Fruit fly (Drosophila melanogaster) whole organism, prepupa: ENCODE results near the gene CG10237.

Source experiments
- CG11294 ChIP-seq: fragments of 200-800 bp; sonication (Bioruptor generic); IDR thresholded peaks from 2 replicates; pipeline ENCODE4 v1.3.6; 2022; ENCODE audit warnings: missing biosample characterization, missing genetic modification characterization
- esn ChIP-seq: fragments of 200-800 bp; sonication (Bioruptor generic); optimal IDR thresholded peaks from 2 replicates; lab custom pipeline; 2016; ENCODE audit warnings: missing biosample characterization, mild to moderate bottlenecking, missing genetic modification characterization, moderate library complexity
- fd85E ChIP-seq: fragments of 200-800 bp; sonication (Bioruptor generic); optimal IDR thresholded peaks from 3 replicates; lab custom pipeline; 2016; ENCODE audit warnings: missing biosample characterization, missing genetic modification characterization
- net ChIP-seq: fragments of 200-800 bp; sonication (Bioruptor generic); optimal IDR thresholded peaks from 3 replicates; lab custom pipeline; 2016; ENCODE audit warnings: missing biosample characterization, missing genetic modification characterization
- svp ChIP-seq: fragments of 200-800 bp; sonication (Bioruptor generic); peaks from one replicate; lab custom pipeline; 2016; ENCODE audit warnings: missing biosample characterization, missing genetic modification characterization

DNA sequence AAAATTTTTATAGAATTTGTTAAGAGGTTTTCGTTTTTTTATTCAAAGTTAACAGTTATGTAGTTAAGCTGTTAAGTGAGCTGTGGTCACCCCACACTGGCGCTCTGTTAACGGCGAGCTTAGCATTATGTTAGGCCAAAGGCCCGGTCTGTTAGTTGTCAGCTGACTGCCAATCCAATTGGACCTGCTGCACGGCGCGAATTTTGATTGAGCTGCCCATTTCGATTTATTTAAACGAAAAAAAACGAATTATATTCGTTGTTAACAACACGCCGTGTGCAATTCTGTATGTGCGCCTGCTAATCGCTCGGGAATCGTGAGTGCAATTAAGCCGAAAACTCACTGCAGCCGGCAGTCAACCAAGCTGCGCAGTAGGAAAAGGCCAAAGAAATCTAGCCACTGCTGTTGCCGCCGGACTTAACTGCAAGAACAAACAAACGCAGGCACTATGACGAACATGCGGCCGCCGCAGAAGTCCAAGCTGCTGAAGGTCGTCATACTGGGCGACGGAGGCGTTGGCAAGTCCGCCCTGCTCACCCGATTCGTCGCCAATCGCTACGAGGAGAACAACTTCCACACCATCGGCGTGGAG is 10.0 kb downstream of the CG10237 start, which contains the start of gene Rab9:
- TF ChIP-seq net: no peak
- TF ChIP-seq svp: no peak
- TF ChIP-seq fd85E: no peak
- no peak for TF ChIP-seq esn
- no peak for TF ChIP-seq CG11294 (GFP tag; lab: Robert Waterston, UW)
